Worm (Caenorhabditis elegans): Measurements from ENCODE around the gene F22E5.7.
A peak's percentile ranks its signal among the peaks of the same experiment; 100 is the strongest.
"Not testable (repeated sequence)": the region's sequence is repeated elsewhere in the genome, so short reads cannot be mapped to it uniquely, and the experiment has no call there.

F22E5.7 gene

DNA sequence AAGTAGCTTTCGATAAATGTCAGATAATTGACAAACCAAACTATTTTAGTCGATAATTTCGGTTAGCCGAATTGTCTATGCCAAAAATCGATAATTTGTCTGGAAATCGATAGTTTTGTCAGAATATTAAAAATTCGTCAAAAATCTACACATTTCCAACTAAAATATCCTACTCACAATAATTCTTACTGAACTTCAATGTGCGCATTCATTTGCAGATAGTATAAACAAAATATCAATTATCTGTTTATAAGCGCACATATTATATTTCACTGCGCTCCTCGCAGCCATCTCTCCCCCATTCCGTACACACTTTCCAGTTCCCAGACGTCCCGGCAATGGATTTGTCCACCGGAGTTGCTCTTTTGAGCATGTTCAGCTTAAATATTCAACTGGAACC is 17.1 kb upstream of the F22E5.7 start, which contains the start of gene lgc-28:
Gene lgc-28, plus strand, starts transcription at position 301 of the 400 bp plus-strand sequence.
- TF ChIP-seq ref-1 (GFP tag; conservative IDR thresholded peaks at IDR 0.05) (no peak), ztf-29 (GFP tag; IDR thresholded peaks at IDR 0.05) (no peak), flt-1 (GFP tag; IDR thresholded peaks at IDR 0.05) (no peak), cog-1 (tag; optimal IDR thresholded peaks at IDR 0.05) (no peak), klf-2 (GFP tag; conservative IDR thresholded peaks at IDR 0.05) (no peak), ztf-23 (GFP tag; IDR thresholded peaks at IDR 0.05) (no peak), tab-1 (GFP tag; IDR thresholded peaks at IDR 0.05) (no peak), T22C8.4 (GFP tag; IDR thresholded peaks at IDR 0.05) (no peak), med-1 (GFP tag; optimal IDR thresholded peaks at IDR 0.05; ENCODE audit: insufficient read depth) (no peak)

DNA sequence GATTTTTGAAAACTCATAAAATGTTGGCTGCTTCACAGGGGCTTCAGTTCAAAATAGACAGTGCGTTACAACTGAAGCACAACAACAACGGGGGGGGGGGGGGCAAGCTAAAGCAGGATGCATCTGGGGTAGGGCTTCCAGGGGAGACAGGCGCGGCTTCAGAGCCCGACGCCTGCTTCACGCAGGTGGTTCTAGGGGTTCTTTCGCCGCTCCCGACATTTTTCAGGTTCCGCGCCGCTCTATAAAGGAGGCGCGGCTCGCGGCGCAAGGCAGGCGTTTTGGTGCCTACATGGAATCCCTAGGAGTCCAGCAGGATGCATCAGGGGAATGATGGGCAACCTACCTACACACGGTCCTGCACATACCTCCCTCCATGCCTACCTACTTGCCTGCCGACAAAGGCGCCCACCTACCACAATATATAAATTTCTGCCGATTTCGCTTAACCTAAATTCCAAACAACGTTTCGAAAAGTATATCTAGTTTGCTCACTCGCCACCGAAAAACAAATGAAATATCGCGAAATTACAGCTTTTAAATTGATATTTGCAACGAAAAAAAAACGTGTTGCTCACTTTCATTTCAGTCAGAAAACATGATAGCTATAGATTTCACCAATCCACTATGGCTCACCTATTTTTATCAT is 14.6 kb upstream of the F22E5.7 start, which contains the start of gene sri-71:
Gene sri-71, plus strand, starts transcription at position 596 of the 646 bp plus-strand sequence.
- TF ChIP-seq ztf-29 (GFP tag; IDR thresholded peaks at IDR 0.05), result no peak
- no peak for TF ChIP-seq tab-1 (GFP tag; IDR thresholded peaks at IDR 0.05)
- TF ChIP-seq ztf-23 (GFP tag; IDR thresholded peaks at IDR 0.05), result no peak
- no peak for TF ChIP-seq cog-1 (tag; optimal IDR thresholded peaks at IDR 0.05)
- no peak for TF ChIP-seq T22C8.4 (GFP tag; IDR thresholded peaks at IDR 0.05)
- no peak for TF ChIP-seq ref-1 (GFP tag; conservative IDR thresholded peaks at IDR 0.05)
- TF ChIP-seq klf-2 (GFP tag; conservative IDR thresholded peaks at IDR 0.05), result no peak
- no peak for TF ChIP-seq med-1 (GFP tag; optimal IDR thresholded peaks at IDR 0.05; ENCODE audit: insufficient read depth)
- TF ChIP-seq flt-1 (GFP tag; IDR thresholded peaks at IDR 0.05), result no peak

DNA sequence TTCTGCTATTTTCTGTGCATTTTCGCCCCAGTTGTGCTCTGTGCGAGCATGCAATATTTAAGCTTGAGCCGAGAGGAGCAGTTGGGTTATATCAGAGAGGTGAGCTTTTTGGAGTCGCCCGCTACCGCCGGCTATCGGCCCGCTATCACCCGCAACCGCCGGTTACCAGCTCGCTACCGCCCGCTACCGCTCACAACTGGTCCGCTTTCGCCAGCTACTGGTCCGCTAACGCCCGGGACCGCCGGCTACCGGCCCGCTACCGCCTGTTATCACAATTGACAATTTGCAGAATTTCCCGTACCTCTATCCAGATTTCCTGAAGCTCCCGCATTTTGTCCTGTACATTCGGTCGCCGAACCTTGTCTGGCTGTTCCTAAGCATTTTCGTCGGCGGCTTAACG is 13.5 kb upstream of the F22E5.7 start:
- TF ChIP-seq ztf-29 (GFP tag; IDR thresholded peaks at IDR 0.05) (no peak), flt-1 (GFP tag; IDR thresholded peaks at IDR 0.05) (peak; percentile 44; the same call in 1 of the 2 replicates), cog-1 (tag; optimal IDR thresholded peaks at IDR 0.05) (no peak), T22C8.4 (GFP tag; IDR thresholded peaks at IDR 0.05) (no peak), med-1 (GFP tag; optimal IDR thresholded peaks at IDR 0.05; ENCODE audit: insufficient read depth) (no peak), klf-2 (GFP tag; conservative IDR thresholded peaks at IDR 0.05) (no peak), ref-1 (GFP tag; conservative IDR thresholded peaks at IDR 0.05) (no peak), ztf-23 (GFP tag; IDR thresholded peaks at IDR 0.05) (no peak), tab-1 (GFP tag; IDR thresholded peaks at IDR 0.05) (no peak)

DNA sequence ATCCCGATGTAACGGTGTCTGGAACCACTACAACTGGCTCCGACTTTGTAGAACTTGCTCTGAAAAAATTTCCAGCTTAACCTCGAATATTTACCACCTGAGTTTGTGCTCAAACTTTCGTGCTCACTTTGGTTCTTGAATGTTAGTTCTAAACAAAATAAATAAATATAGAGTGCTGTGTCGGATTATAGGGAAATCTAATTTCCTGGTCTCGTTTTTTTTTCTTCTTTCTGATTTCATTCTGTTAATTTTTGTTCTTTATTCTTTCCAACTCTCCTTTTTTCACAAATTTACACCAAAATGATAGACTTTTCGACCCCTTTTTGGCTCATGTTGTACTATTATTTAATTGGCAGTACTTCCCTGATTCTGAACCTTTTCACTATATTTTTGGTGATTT is 12.6 kb upstream of the F22E5.7 start, which contains the start of gene sri-37:
Gene sri-37, plus strand, starts transcription at position 301 of the 400 bp plus-strand sequence.
- TF ChIP-seq klf-2 (GFP tag; conservative IDR thresholded peaks at IDR 0.05) (no peak), flt-1 (GFP tag; IDR thresholded peaks at IDR 0.05) (no peak), med-1 (GFP tag; optimal IDR thresholded peaks at IDR 0.05; ENCODE audit: insufficient read depth) (no peak), cog-1 (tag; optimal IDR thresholded peaks at IDR 0.05) (no peak), ztf-29 (GFP tag; IDR thresholded peaks at IDR 0.05) (no peak), tab-1 (GFP tag; IDR thresholded peaks at IDR 0.05) (no peak), ref-1 (GFP tag; conservative IDR thresholded peaks at IDR 0.05) (no peak), ztf-23 (GFP tag; IDR thresholded peaks at IDR 0.05) (no peak), T22C8.4 (GFP tag; IDR thresholded peaks at IDR 0.05) (no peak)

ce11 chrII:2631169-2631568 is 10.7 kb upstream of the F22E5.7 start, which contains the start of gene D2062.1:
Gene D2062.1, plus strand, starts transcription at chrII:2631469.
- TF ChIP-seq tab-1 (GFP tag; IDR thresholded peaks at IDR 0.05), result no peak
- no peak for TF ChIP-seq klf-2 (GFP tag; conservative IDR thresholded peaks at IDR 0.05)
- no peak for TF ChIP-seq ref-1 (GFP tag; conservative IDR thresholded peaks at IDR 0.05)
- TF ChIP-seq ztf-29 (GFP tag; IDR thresholded peaks at IDR 0.05), result no peak
- TF ChIP-seq cog-1 (tag; optimal IDR thresholded peaks at IDR 0.05), result no peak
- TF ChIP-seq med-1 (GFP tag; optimal IDR thresholded peaks at IDR 0.05; ENCODE audit: insufficient read depth), result no peak
- no peak for TF ChIP-seq T22C8.4 (GFP tag; IDR thresholded peaks at IDR 0.05)
- no peak for TF ChIP-seq flt-1 (GFP tag; IDR thresholded peaks at IDR 0.05)
- TF ChIP-seq ztf-23 (GFP tag; IDR thresholded peaks at IDR 0.05), result no peak

DNA sequence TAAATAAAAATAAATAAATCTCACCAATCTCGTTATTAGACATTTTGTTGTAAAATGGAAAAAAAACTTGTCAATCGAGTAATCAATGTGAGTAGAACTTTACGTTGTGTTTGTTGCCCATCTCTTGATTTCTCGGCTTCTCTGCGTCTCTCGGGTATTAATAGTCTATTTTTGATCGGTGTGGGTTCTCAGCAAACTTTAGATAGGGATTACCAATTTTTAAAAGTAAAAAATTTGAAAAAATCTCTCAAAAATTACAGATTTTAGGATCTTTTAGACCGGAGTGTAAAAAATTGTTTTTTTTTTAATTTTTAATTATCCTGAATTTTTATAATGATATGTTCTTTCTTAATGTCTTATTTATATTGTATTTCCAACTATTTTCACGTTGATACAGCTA is 4.5 kb upstream of the F22E5.7 start, which contains the start of gene F22E5.21:
Gene F22E5.21, minus strand, starts transcription at position 101 of the 400 bp plus-strand sequence.
- TF ChIP-seq ztf-29 (GFP tag; IDR thresholded peaks at IDR 0.05) (no peak), T22C8.4 (GFP tag; IDR thresholded peaks at IDR 0.05) (no peak), klf-2 (GFP tag; conservative IDR thresholded peaks at IDR 0.05) (no peak), ztf-23 (GFP tag; IDR thresholded peaks at IDR 0.05) (no peak), cog-1 (tag; optimal IDR thresholded peaks at IDR 0.05) (no peak), ref-1 (GFP tag; conservative IDR thresholded peaks at IDR 0.05) (no peak), med-1 (GFP tag; optimal IDR thresholded peaks at IDR 0.05; ENCODE audit: insufficient read depth) (no peak), tab-1 (GFP tag; IDR thresholded peaks at IDR 0.05) (no peak), flt-1 (GFP tag; IDR thresholded peaks at IDR 0.05) (no peak)

DNA sequence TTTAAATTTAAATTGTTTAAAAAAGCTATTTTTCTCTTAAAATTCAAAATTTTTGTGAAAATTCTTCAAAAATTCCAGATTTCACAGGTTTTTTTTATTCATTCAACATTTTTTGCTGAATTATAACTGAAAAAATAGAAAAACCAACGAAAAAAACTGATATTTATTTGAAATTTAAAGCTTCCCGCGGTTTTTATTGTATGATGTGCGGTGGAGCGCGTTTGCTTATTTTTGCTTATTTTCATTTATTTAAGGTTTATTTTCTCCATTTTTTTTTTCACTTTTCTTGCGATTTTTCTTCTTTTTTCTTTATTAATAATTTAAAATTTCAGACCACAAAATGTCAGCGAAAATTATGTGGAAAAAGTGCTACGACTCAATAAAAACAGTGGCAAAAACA is 3.8 kb upstream of the F22E5.7 start, which contains the start of gene F22E5.9:
Gene F22E5.9, plus strand, starts transcription at position 327 of the 400 bp plus-strand sequence.
- no peak for TF ChIP-seq med-1 (GFP tag; optimal IDR thresholded peaks at IDR 0.05; ENCODE audit: insufficient read depth)
- TF ChIP-seq ref-1 (GFP tag; conservative IDR thresholded peaks at IDR 0.05), result no peak
- no peak for TF ChIP-seq T22C8.4 (GFP tag; IDR thresholded peaks at IDR 0.05)
- no peak for TF ChIP-seq ztf-23 (GFP tag; IDR thresholded peaks at IDR 0.05)
- TF ChIP-seq klf-2 (GFP tag; conservative IDR thresholded peaks at IDR 0.05), result no peak
- TF ChIP-seq ztf-29 (GFP tag; IDR thresholded peaks at IDR 0.05), result no peak
- no peak for TF ChIP-seq flt-1 (GFP tag; IDR thresholded peaks at IDR 0.05)
- TF ChIP-seq tab-1 (GFP tag; IDR thresholded peaks at IDR 0.05), result no peak
- TF ChIP-seq cog-1 (tag; optimal IDR thresholded peaks at IDR 0.05), result no peak

DNA sequence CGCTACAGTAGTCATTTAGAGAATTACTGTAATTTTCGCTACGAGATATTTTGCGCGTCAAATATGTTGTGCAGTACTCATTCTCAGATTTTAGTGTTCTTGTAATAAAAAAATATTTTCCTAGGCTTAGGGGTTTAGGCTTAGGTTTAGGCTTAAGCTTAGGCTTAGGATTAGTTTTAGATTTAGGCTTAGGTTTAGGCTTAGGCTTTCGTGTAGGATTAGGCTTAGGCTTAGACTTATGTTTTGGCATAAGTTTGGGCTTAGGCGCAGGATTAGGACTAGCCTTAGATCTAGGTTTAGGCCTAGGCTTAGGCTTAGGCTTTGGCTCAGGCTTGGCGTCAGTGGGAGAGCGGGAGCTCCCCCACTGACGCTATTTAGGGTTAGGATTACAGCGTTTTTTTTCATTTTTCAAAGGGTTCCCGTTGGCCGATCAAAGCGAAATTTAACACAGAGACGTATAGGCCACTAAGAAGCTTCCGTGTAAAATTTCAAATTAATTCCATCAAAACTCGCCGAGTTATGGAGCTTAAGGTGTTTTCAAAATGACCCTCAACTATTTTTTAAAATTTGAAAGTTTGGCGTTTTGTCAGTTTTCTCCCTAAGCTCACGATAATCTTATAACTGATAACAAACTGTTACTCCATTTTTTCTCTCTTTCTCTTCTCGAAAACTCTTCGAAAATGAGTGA is 2.3 kb upstream of the F22E5.7 start, which contains the start of gene F22E5.8:
Gene F22E5.8, plus strand, starts transcription at position 638 of the 688 bp plus-strand sequence.
- TF ChIP-seq cog-1 (tag; optimal IDR thresholded peaks at IDR 0.05); T22C8.4 (GFP tag; IDR thresholded peaks at IDR 0.05); klf-2 (GFP tag; conservative IDR thresholded peaks at IDR 0.05): not testable (repeated sequence)

- TF ChIP-seq ref-1 (GFP tag; conservative IDR thresholded peaks at IDR 0.05) (no peak), tab-1 (GFP tag; IDR thresholded peaks at IDR 0.05) (no peak), cog-1 (tag; optimal IDR thresholded peaks at IDR 0.05) (no peak), T22C8.4 (GFP tag; IDR thresholded peaks at IDR 0.05) (no peak), klf-2 (GFP tag; conservative IDR thresholded peaks at IDR 0.05) (no peak), ztf-23 (GFP tag; IDR thresholded peaks at IDR 0.05) (no peak), med-1 (GFP tag; optimal IDR thresholded peaks at IDR 0.05; ENCODE audit: insufficient read depth) (no peak), flt-1 (GFP tag; IDR thresholded peaks at IDR 0.05) (no peak), ztf-29 (GFP tag; IDR thresholded peaks at IDR 0.05) (no peak)
Measured at ce11 chrII:2640982-2641381, 895 bp upstream of the F22E5.7 start, which contains the start of gene F22E5.23. Gene F22E5.23, plus strand, starts transcription at chrII:2641282.

Measured in whole organism, midembryonic.